Fruit fly (Drosophila melanogaster): ENCODE results near the gene rod.
A peak's percentile ranks its signal among the peaks of the same experiment; 100 is the strongest.

The rod gene

DNA sequence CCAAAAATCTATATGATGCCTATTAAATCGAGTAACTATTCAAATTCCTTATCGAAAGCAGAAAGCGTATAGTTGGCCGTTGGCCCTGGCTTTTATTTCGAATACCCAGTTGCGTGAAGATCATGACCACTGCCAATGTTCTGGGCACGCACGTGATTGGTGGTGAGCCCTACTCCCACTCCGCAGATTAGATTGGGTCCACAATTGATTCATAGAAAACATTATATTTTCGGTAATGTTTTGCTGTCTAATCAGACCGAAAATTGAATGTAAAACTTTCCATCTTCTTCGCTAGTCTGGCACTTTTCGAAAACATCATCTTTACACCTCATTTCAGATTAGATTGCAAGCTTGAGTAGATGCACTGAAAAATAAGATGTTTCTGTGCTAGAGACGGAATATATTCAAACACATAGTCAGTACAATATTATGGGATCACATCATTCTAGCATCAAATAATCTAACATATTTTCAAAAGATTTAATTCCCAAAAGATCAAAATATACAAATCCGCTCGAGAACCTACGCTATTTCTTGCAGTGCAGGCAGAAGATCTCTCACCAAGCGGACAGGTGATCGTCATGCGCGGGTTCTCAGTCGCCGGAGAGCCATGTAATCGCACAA lies 11.6 kb downstream of the rod start, which contains the start of gene CG1774 (continued):
- TF ChIP-seq Ets21C (GFP tag; optimal IDR thresholded peaks at IDR 0.05) (peak; percentile 50), fkh (GFP tag; optimal IDR thresholded peaks at IDR 0.05) (peak; percentile 30), Eip93F (GFP tag; optimal IDR thresholded peaks at IDR 0.05) (peak; percentile 23), CG11762 (GFP tag; optimal IDR thresholded peaks at IDR 0.05; ENCODE audit: insufficient read depth) (peak; percentile 14), cyc (GFP tag; optimal IDR thresholded peaks at IDR 0.05) (peak; percentile 66), CG6163 (GFP tag; IDR thresholded peaks at IDR 0.05) (peak; percentile 76; the same call in 2 of the 3 replicates), Ets96B (tag; optimal IDR thresholded peaks at IDR 0.05) (peak; percentile 13), CG31627 (GFP tag; optimal IDR thresholded peaks at IDR 0.05) (peak; percentile 70), Gug (GFP tag; IDR thresholded peaks at IDR 0.05) (peak; percentile 66), vri (GFP tag; optimal IDR thresholded peaks at IDR 0.05) (peak; percentile 87), Sox102F (GFP tag; optimal IDR thresholded peaks at IDR 0.05) (no peak)

DNA sequence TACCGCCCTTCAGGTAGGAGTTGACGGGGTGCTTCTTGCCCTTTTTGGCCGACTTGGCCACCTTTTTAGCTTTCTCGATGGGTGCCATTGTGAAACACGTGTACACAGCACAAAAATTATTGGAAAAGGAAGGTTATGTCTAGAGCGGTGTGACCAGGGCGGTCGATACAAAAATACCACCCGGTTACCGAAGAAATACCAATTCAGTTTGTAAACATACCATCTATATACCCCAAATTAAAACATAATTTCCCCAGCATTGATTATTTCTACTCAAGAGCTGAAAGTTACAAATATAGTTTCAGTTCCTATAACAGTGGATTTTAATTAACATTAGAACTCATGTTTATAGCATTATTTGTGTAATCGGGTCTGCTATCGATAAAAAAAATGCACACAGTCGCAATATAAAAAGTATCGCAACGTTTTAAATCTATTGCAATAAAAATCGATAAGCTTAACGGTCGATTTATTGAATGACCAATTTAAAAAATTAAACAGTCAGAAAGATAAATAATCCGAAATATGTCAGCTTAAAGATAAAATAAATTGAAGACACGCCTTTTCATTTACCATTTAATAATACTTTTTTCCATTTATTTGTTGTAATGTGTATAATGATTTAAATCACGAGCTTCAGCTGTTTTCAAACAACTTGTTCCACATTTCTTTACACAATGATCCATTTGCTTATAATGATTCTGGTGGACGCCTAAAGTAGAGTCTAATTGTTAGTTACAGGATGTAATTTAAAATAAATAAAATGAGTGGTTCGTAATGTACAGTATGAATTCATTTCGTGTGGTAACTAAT lies 15.5 kb downstream of the rod start, which contains the start of gene RpL6:
RpL6 (minus strand) TSS at position 134 of the 813 bp plus-strand sequence.
- TF ChIP-seq Eip78C (GFP tag) = peak; percentile 63
- TF ChIP-seq CG6808 (GFP tag; optimal IDR thresholded peaks at IDR 0.05) = peak; percentile 52
- TF ChIP-seq CG6276 (GFP tag; optimal IDR thresholded peaks at IDR 0.05) = no peak
- no peak for TF ChIP-seq CG11294 (GFP tag; IDR thresholded peaks at IDR 0.05)
- TF ChIP-seq svp (GFP tag) = peak; percentile 83
- TF ChIP-seq fkh (GFP tag; optimal IDR thresholded peaks at IDR 0.05) = peak; percentile 39
- peak; percentile 41 for TF ChIP-seq Sox14 (GFP tag; optimal IDR thresholded peaks at IDR 0.05)
- peak; percentile 59 for TF ChIP-seq CG6854 (GFP tag; optimal IDR thresholded peaks at IDR 0.05)
- TF ChIP-seq esn (GFP tag; optimal IDR thresholded peaks at IDR 0.05) = peak; percentile 23
- TF ChIP-seq Met (GFP tag; optimal IDR thresholded peaks at IDR 0.05) = no peak
- TF ChIP-seq Smox (GFP tag; optimal IDR thresholded peaks at IDR 0.05) = no peak
- peak; percentile 5 for TF ChIP-seq vri (GFP tag; optimal IDR thresholded peaks at IDR 0.05)
- no peak for TF ChIP-seq CG3032 (tag; optimal IDR thresholded peaks at IDR 0.05)

DNA sequence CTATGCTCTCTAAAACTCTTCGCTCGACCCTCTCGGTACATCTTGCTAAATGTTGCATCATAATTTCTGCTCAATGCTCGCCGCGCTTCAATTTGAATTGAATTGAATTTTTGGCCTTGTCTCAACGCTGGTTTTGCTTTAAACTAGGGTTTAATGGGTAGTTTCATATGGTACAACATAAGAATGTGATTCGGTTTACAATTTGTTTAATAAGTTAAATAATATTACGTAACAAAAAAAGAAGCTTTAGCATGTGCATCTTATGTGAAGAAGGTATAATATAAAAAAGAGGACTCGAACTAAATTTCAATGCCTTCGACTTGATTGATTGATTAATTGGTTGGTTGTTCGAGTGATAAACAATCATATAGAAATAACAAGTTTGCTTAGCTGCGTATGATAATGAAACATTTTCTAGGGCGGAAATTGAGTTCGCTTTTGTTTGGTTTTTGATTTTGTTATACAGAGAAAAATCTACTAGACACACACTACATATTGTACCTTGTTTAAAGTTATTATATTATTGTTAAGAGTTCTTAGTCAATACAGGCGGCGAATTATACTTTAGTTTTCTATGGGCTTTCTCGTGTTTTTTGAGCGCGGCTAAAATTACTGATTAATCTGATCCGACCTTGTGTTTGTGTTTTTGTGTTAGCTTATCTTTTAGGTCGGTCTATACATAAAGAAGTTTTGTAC lies 17.1 kb downstream of the rod start:
- TF ChIP-seq Eip75B (GFP tag; optimal IDR thresholded peaks at IDR 0.05) = no peak
- no peak for TF ChIP-seq CG6163 (GFP tag; IDR thresholded peaks at IDR 0.05)
- no peak for TF ChIP-seq CG9139 (GFP tag; optimal IDR thresholded peaks at IDR 0.05)
- no peak for TF ChIP-seq Hr39 (GFP tag; optimal IDR thresholded peaks at IDR 0.05)
- TF ChIP-seq CG15336 (GFP tag; IDR thresholded peaks at IDR 0.05) = no peak
- TF ChIP-seq achi (GFP tag; optimal IDR thresholded peaks at IDR 0.05) = no peak
- TF ChIP-seq CG32006 (GFP tag; optimal IDR thresholded peaks at IDR 0.05) = no peak
- no peak for TF ChIP-seq CG8632 (GFP tag; optimal IDR thresholded peaks at IDR 0.05)
- no peak for TF ChIP-seq Met (GFP tag; optimal IDR thresholded peaks at IDR 0.05)
- no peak for TF ChIP-seq spab (GFP tag; optimal IDR thresholded peaks at IDR 0.05)
- no peak for TF ChIP-seq CG6792 (GFP tag; optimal IDR thresholded peaks at IDR 0.05)
- no peak for TF ChIP-seq fkh (GFP tag; optimal IDR thresholded peaks at IDR 0.05)
- TF ChIP-seq ss (GFP tag; optimal IDR thresholded peaks at IDR 0.05) = no peak
- TF ChIP-seq CG11294 (GFP tag; IDR thresholded peaks at IDR 0.05) = no peak
- no peak for TF ChIP-seq CG6808 (GFP tag; optimal IDR thresholded peaks at IDR 0.05)
- no peak for TF ChIP-seq vri (GFP tag; optimal IDR thresholded peaks at IDR 0.05)
- no peak for TF ChIP-seq CG6276 (GFP tag; optimal IDR thresholded peaks at IDR 0.05)
- no peak for TF ChIP-seq CG10631 (GFP tag; optimal IDR thresholded peaks at IDR 0.05)
- TF ChIP-seq Blimp-1 (GFP tag; optimal IDR thresholded peaks at IDR 0.05) = no peak
